Worm (Caenorhabditis elegans) whole organism, L4/young adult: ENCODE measurements around the gene ZK686.2.

ENCODE experiments used
- W03F9.2 ChIP-seq: fragments of 150-350 bp; optimal IDR thresholded peaks from 2 replicates; lab custom pipeline; 2014; ENCODE audit warnings: missing biosample characterization, missing genetic modification characterization
- him-1 ChIP-seq: sonication (generic microtip); optimal IDR thresholded peaks from 2 replicates; lab custom pipeline; 2016; ENCODE audit warnings: missing genotype, missing genetic modification reagents, missing genetic modification characterization, missing compliant biosample characterization

DNA sequence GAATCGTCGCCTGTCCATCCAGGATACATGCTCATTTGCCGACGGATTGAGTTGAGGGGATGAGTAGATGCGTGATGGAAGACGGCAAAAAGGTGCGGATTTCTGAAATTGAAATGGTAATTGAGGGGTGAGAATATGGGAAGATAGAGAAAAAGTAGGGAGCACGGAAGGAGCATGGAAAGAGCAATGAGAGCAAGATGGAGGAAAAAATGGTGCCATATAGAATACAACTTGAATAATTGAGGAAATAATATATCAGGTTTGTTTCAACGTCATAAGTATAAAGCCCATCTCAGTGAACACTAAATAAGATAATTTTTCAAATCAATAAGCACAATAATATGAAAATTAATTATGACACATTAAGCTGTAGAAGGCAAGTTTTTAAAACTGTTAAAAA, 17.5 kb upstream of the ZK686.2 start, which contains the start of gene mab-5:
- no peak for TF ChIP-seq W03F9.2 (tag; lab: Kevin White, UChicago)
- no peak for TF ChIP-seq him-1 (tag; lab: Kevin White, UChicago)
